Worm (Caenorhabditis elegans) whole organism, L4 larva: ENCODE results near the gene pho-1.

Source experiments
- ceh-82 ChIP-seq: sonication (generic microtip); optimal IDR thresholded peaks from 2 replicates; lab custom pipeline; 2017; ENCODE audit warnings: missing biosample characterization, missing genetic modification characterization
- dpl-1 ChIP-seq: fragments of 150-350 bp; optimal IDR thresholded peaks from 2 replicates; lab custom pipeline; 2014; ENCODE audit warnings: missing biosample characterization, missing genetic modification reagents, missing genetic modification characterization
- mdl-1 ChIP-seq, 2 experiments: fragments of 150-350 bp in 1 of 2; sonication (generic microtip) in 1 of 2; optimal IDR thresholded peaks; 2 replicates each; lab custom pipeline; 2014 to 2017; ENCODE audit warnings: missing biosample characterization in 2 of 2, missing genetic modification characterization in 2 of 2
- mdt-29 ChIP-seq: fragments of 200-800 bp; sonication (Bioruptor generic); IDR thresholded peaks from 2 replicates; pipeline ENCODE4 v1.3.6; 2022; ENCODE audit warnings: missing genetic modification reagents, missing genetic modification characterization, missing compliant biosample characterization
- skn-1 ChIP-seq: fragments of 150-350 bp; optimal IDR thresholded peaks from 2 replicates; lab custom pipeline; 2014; ENCODE audit warnings: missing biosample characterization, missing genetic modification characterization
- tag-97 ChIP-seq: fragments of 200-800 bp; sonication (Bioruptor generic); IDR thresholded peaks from 2 replicates; pipeline ENCODE4 v1.3.6; 2022; ENCODE audit warnings: missing genetic modification characterization, missing compliant biosample characterization
- unc-62 ChIP-seq, 3 experiments: fragments of 150-350 bp in 1 of 3; sonication (generic microtip); optimal IDR thresholded peaks in 2 of 3; peaks in 1 of 3; 1 replicate in 1 of 3; 2 replicates in 2 of 3; lab custom pipeline; 2014 to 2017; ENCODE audit warnings: missing biosample characterization in 3 of 3, missing genetic modification characterization in 3 of 3, missing genetic modification reagents in 3 of 3, missing genotype in 1 of 3

- TF ChIP-seq ceh-82 (tag; lab: Kevin White, UChicago), result no peak
- TF ChIP-seq dpl-1 (GFP tag; lab: Kevin White, UChicago), result no peak
- TF ChIP-seq tag-97 (GFP tag; lab: Robert Waterston, UW), result no peak
- TF ChIP-seq unc-62 (GFP tag; optimal IDR thresholded peaks at IDR 0.05 in 1 of 2; lab: Kevin White, UChicago), result no peak
- no peak for TF ChIP-seq unc-62 (tag; optimal IDR thresholded peaks at IDR 0.05; lab: Kevin White, UChicago)
- no peak for TF ChIP-seq mdt-29 (GFP tag; lab: Robert Waterston, UW)
- no peak for TF ChIP-seq skn-1 (tag; lab: Kevin White, UChicago)
- no peak for TF ChIP-seq mdl-1 (tag; optimal IDR thresholded peaks at IDR 0.05; lab: Kevin White, UChicago)
Measured at ce11 chrII:5277780-5278179, 42.1 kb upstream of the pho-1 start.
